Worm (Caenorhabditis elegans): ENCODE data around the gene epg-3.

The epg-3 gene

ce11 chrIII:12971828-12972379 is 37.4 kb downstream of the epg-3 start:
- TF ChIP-seq lsy-2 (tag; optimal IDR thresholded peaks at IDR 0.05), result peak; percentile 40
- peak; percentile 17 for TF ChIP-seq hlh-1 (tag; optimal IDR thresholded peaks at IDR 0.05)
- peak; percentile 84 for TF ChIP-seq unc-62 (GFP tag; optimal IDR thresholded peaks at IDR 0.05)
- TF ChIP-seq lin-32 (GFP tag; optimal IDR thresholded peaks at IDR 0.05), result no peak

ce11 chrIII:12972398-12972797 is 37.9 kb downstream of the epg-3 start, which contains the start of gene bckd-1A:
Gene bckd-1A, minus strand, starts transcription at chrIII:12972498.
- TF ChIP-seq unc-120 (tag; optimal IDR thresholded peaks at IDR 0.05; ENCODE audit: poor library complexity, severe bottlenecking) (no peak), ceh-83 (GFP tag; optimal IDR thresholded peaks at IDR 0.05) (no peak), M03D4.4 (tag; optimal IDR thresholded peaks at IDR 0.05) (no peak), lsy-2 (tag; optimal IDR thresholded peaks at IDR 0.05) (no peak), nhr-28 (tag; optimal IDR thresholded peaks at IDR 0.05) (no peak), ces-1 (GFP tag; optimal IDR thresholded peaks at IDR 0.05) (no peak), tbx-8 (GFP tag; optimal IDR thresholded peaks at IDR 0.05) (no peak), drap-1 (GFP tag; optimal IDR thresholded peaks at IDR 0.05) (no peak), ham-2 (GFP tag; optimal IDR thresholded peaks at IDR 0.05) (no peak), pha-4 (tag; optimal IDR thresholded peaks at IDR 0.05) (no peak), hlh-1 (tag; optimal IDR thresholded peaks at IDR 0.05) (no peak), snpc-4 (tag; optimal IDR thresholded peaks at IDR 0.05) (no peak), bed-3 (GFP tag; optimal IDR thresholded peaks at IDR 0.05) (no peak)

DNA sequence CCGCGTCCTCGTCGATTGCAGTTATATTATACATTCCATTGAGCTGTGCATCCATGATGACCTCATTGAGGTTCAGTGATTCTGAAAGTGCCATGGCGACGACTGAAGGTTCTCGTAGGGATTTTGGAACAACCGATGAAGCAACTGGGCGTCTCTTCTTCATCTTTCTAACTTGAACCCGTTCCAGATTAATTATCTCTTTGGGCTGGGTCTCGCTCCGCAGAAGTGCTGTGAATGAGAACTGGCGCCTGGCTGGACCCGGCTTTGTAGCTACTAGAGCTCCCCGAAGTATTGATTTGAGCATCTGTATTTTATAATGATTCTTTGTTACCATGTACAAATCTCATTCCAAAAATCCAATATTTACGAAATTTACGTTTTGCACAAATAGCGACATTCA is 43.0 kb downstream of the epg-3 start, which contains the start of gene ZK1010.2:
Gene ZK1010.2 (minus strand): TSS at position 304 of the 400 bp plus-strand sequence.
- no peak for TF ChIP-seq blmp-1 (tag; optimal IDR thresholded peaks at IDR 0.05)
- TF ChIP-seq flh-1 (GFP tag; optimal IDR thresholded peaks at IDR 0.05), result no peak
- no peak for TF ChIP-seq lsy-2 (tag; optimal IDR thresholded peaks at IDR 0.05)
- no peak for TF ChIP-seq unc-39 (tag; optimal IDR thresholded peaks at IDR 0.05)
- TF ChIP-seq pha-4 (tag; optimal IDR thresholded peaks at IDR 0.05), result no peak
- TF ChIP-seq nhr-28 (tag; optimal IDR thresholded peaks at IDR 0.05), result no peak
- no peak for TF ChIP-seq mls-2 (tag; optimal IDR thresholded peaks at IDR 0.05)
- TF ChIP-seq ceh-43 (GFP tag; optimal IDR thresholded peaks at IDR 0.05), result no peak
- TF ChIP-seq ces-1 (GFP tag; optimal IDR thresholded peaks at IDR 0.05), result no peak
- TF ChIP-seq sem-2 (GFP tag; optimal IDR thresholded peaks at IDR 0.05), result no peak
- TF ChIP-seq elt-1 (tag; optimal IDR thresholded peaks at IDR 0.05; ENCODE audit: borderline replicate concordance, insufficient read depth), result no peak
- no peak for TF ChIP-seq lin-32 (GFP tag; optimal IDR thresholded peaks at IDR 0.05)
- no peak for TF ChIP-seq M03D4.4 (tag; optimal IDR thresholded peaks at IDR 0.05)
- no peak for TF ChIP-seq lin-13 (tag; optimal IDR thresholded peaks at IDR 0.05)
- TF ChIP-seq cnd-1 (tag; optimal IDR thresholded peaks at IDR 0.05), result no peak
- no peak for TF ChIP-seq ceh-39 (tag; optimal IDR thresholded peaks at IDR 0.05)
- TF ChIP-seq unc-62 (GFP tag; optimal IDR thresholded peaks at IDR 0.05), result no peak
- no peak for TF ChIP-seq nhr-237 (tag; optimal IDR thresholded peaks at IDR 0.05)
- no peak for TF ChIP-seq sptf-1 (tag; optimal IDR thresholded peaks at IDR 0.05)

ce11 chrIII:12978473-12979174 is 44.1 kb downstream of the epg-3 start, which contains the start of the genes ubq-2 and frg-1:
Gene ubq-2, minus strand, starts transcription at chrIII:12978523.
Gene frg-1, plus strand, starts transcription at chrIII:12979162.
- TF ChIP-seq mab-5 (tag; optimal IDR thresholded peaks at IDR 0.05) (no peak), blmp-1 (tag; optimal IDR thresholded peaks at IDR 0.05) (no peak), snpc-4 (tag; optimal IDR thresholded peaks at IDR 0.05) (no peak), bed-3 (GFP tag; optimal IDR thresholded peaks at IDR 0.05) (no peak), unc-39 (tag; optimal IDR thresholded peaks at IDR 0.05) (no peak), sptf-1 (tag; optimal IDR thresholded peaks at IDR 0.05) (no peak), sem-2 (GFP tag; optimal IDR thresholded peaks at IDR 0.05) (no peak), nhr-12 (tag; optimal IDR thresholded peaks at IDR 0.05) (no peak), ham-2 (GFP tag; optimal IDR thresholded peaks at IDR 0.05) (no peak), lsy-2 (tag; optimal IDR thresholded peaks at IDR 0.05) (peak; percentile 98), M03D4.4 (tag; optimal IDR thresholded peaks at IDR 0.05) (no peak), drap-1 (GFP tag; optimal IDR thresholded peaks at IDR 0.05) (no peak), hlh-1 (tag; optimal IDR thresholded peaks at IDR 0.05) (peak; percentile 11), nhr-28 (tag; optimal IDR thresholded peaks at IDR 0.05) (no peak), cnd-1 (tag; optimal IDR thresholded peaks at IDR 0.05) (no peak), mep-1 (tag; optimal IDR thresholded peaks at IDR 0.05) (peak; percentile 19), nhr-76 (tag; optimal IDR thresholded peaks at IDR 0.05) (no peak), unc-120 (tag; optimal IDR thresholded peaks at IDR 0.05; ENCODE audit: poor library complexity, severe bottlenecking) (peak; percentile 12), mls-2 (tag; optimal IDR thresholded peaks at IDR 0.05) (peak; percentile 10), ceh-39 (tag; optimal IDR thresholded peaks at IDR 0.05) (no peak), pha-4 (tag; optimal IDR thresholded peaks at IDR 0.05) (peak; percentile 60), flh-1 (GFP tag; optimal IDR thresholded peaks at IDR 0.05) (no peak), elt-1 (tag; optimal IDR thresholded peaks at IDR 0.05; ENCODE audit: borderline replicate concordance, insufficient read depth) (no peak), ces-1 (GFP tag; optimal IDR thresholded peaks at IDR 0.05) (peak; percentile 10), nhr-237 (tag; optimal IDR thresholded peaks at IDR 0.05) (peak; percentile 71), zip-8 (tag; optimal IDR thresholded peaks at IDR 0.05) (no peak), ztf-11 (tag; optimal IDR thresholded peaks at IDR 0.05) (no peak), ceh-83 (GFP tag; optimal IDR thresholded peaks at IDR 0.05) (no peak), ceh-43 (GFP tag; optimal IDR thresholded peaks at IDR 0.05) (no peak), nhr-2 (tag; optimal IDR thresholded peaks at IDR 0.05) (no peak), tbx-8 (GFP tag; optimal IDR thresholded peaks at IDR 0.05) (no peak), lin-13 (tag; optimal IDR thresholded peaks at IDR 0.05) (peak; percentile 76), elt-3 (tag; optimal IDR thresholded peaks at IDR 0.05) (no peak), lin-32 (GFP tag; optimal IDR thresholded peaks at IDR 0.05) (no peak), unc-62 (GFP tag; optimal IDR thresholded peaks at IDR 0.05) (no peak)

Measured in whole organism, mixed stage, embryonic.